Fruit fly (Drosophila melanogaster) whole organism, embryonic: ENCODE results near the gene CG42494.
A peak's percentile ranks its signal among the peaks of the same experiment; 100 is the strongest.

ENCODE experiments used
- Ada2b ChIP-seq: fragments of 200-800 bp; sonication (Bioruptor generic); IDR thresholded peaks from 2 replicates; pipeline ENCODE4 v1.3.6; 2022; ENCODE audit warnings: missing biosample characterization, missing genetic modification characterization
- BEAF-32 ChIP-seq: fragments of 200-800 bp; sonication (Bioruptor generic); optimal IDR thresholded peaks from 3 replicates; lab custom pipeline; 2017; ENCODE audit warnings: missing biosample characterization, missing genetic modification characterization, mild to moderate bottlenecking, moderate library complexity, missing genetic modification reagents
- Blimp-1 ChIP-seq: fragments of 200-800 bp; sonication (Bioruptor generic); optimal IDR thresholded peaks from 3 replicates; lab custom pipeline; 2018; ENCODE audit warnings: missing biosample characterization, missing genetic modification characterization, mild to moderate bottlenecking, moderate library complexity, missing genetic modification reagents
- CG10147 ChIP-seq: fragments of 200-800 bp; sonication (Bioruptor generic); optimal IDR thresholded peaks from 2 replicates; lab custom pipeline; 2019; ENCODE audit warnings: missing biosample characterization, mild to moderate bottlenecking, missing genetic modification characterization, moderate library complexity
- CG10979 ChIP-seq: fragments of 200-800 bp; sonication (Bioruptor generic); optimal IDR thresholded peaks from 2 replicates; lab custom pipeline; 2018; ENCODE audit warnings: missing biosample characterization, mild to moderate bottlenecking, missing genetic modification characterization, moderate library complexity
- CG12391 ChIP-seq: fragments of 200-800 bp; sonication (Bioruptor generic); optimal IDR thresholded peaks from 3 replicates; lab custom pipeline; 2018; ENCODE audit warnings: missing biosample characterization, mild to moderate bottlenecking, missing genetic modification characterization, moderate library complexity
- CG13424 ChIP-seq: fragments of 200-800 bp; sonication (Bioruptor generic); optimal IDR thresholded peaks from 2 replicates; lab custom pipeline; 2019; ENCODE audit warnings: missing biosample characterization, mild to moderate bottlenecking, missing genetic modification characterization, moderate library complexity
- CG14014 ChIP-seq: fragments of 200-800 bp; sonication (Bioruptor generic); IDR thresholded peaks from 2 replicates; pipeline ENCODE4 v1.3.6; 2022; ENCODE audit warnings: missing biosample characterization, missing genetic modification characterization
- CG14710 ChIP-seq: fragments of 200-800 bp; sonication (Bioruptor generic); optimal IDR thresholded peaks from 3 replicates; lab custom pipeline; 2019; ENCODE audit warnings: missing biosample characterization, mild to moderate bottlenecking, missing genetic modification characterization, moderate library complexity
- CG15514 ChIP-seq: fragments of 200-800 bp; sonication (Bioruptor generic); optimal IDR thresholded peaks from 3 replicates; lab custom pipeline; 2017; ENCODE audit warnings: missing biosample characterization, missing genetic modification characterization, mild to moderate bottlenecking, moderate library complexity, missing genetic modification reagents
- CG17361 ChIP-seq: fragments of 200-800 bp; sonication (Bioruptor generic); IDR thresholded peaks from 3 replicates; pipeline ENCODE4 v1.3.6; 2022; ENCODE audit warnings: missing biosample characterization, missing genetic modification characterization
- CG18262 ChIP-seq: fragments of 200-800 bp; optimal IDR thresholded peaks from 3 replicates; lab custom pipeline; 2019; ENCODE audit warnings: missing biosample characterization, mild to moderate bottlenecking, missing genetic modification characterization, moderate library complexity
- CG2120 ChIP-seq: fragments of 200-800 bp; sonication (Bioruptor generic); optimal IDR thresholded peaks from 3 replicates; lab custom pipeline; 2016; ENCODE audit warnings: missing biosample characterization, missing genetic modification characterization
- CG4617 ChIP-seq: fragments of 200-800 bp; sonication (Bioruptor generic); optimal IDR thresholded peaks from 3 replicates; lab custom pipeline; 2016; ENCODE audit warnings: missing biosample characterization, missing genetic modification characterization, borderline replicate concordance
- CG4730 ChIP-seq: fragments of 200-800 bp; sonication (Bioruptor generic); IDR thresholded peaks from 2 replicates; pipeline ENCODE4 v1.3.6; 2022; ENCODE audit warnings: missing biosample characterization, missing genetic modification characterization
- CG9932 ChIP-seq: fragments of 200-800 bp; sonication (Bioruptor generic); IDR thresholded peaks from 2 replicates; pipeline ENCODE4 v1.3.6; 2022; ENCODE audit warnings: missing biosample characterization, missing genetic modification characterization
- Camta ChIP-seq: fragments of 200-800 bp; sonication (Bioruptor generic); optimal IDR thresholded peaks from 2 replicates; lab custom pipeline; 2016; ENCODE audit warnings: missing biosample characterization, missing genetic modification characterization
- Chrac-16 ChIP-seq: fragments of 200-800 bp; sonication (Bioruptor generic); optimal IDR thresholded peaks from 3 replicates; lab custom pipeline; 2016; ENCODE audit warnings: missing biosample characterization, missing genetic modification characterization
- CkIIα-i1 ChIP-seq: fragments of 200-800 bp; sonication (Bioruptor generic); IDR thresholded peaks from 2 replicates; pipeline ENCODE4 v1.3.6; 2022; ENCODE audit warnings: missing biosample characterization, missing genetic modification characterization
- Dek ChIP-seq: fragments of 200-800 bp; sonication (Bioruptor generic); optimal IDR thresholded peaks from 3 replicates; lab custom pipeline; 2019; ENCODE audit warnings: missing biosample characterization, mild to moderate bottlenecking, missing genetic modification characterization, moderate library complexity
- Dp ChIP-seq: fragments of 200-800 bp; sonication (Bioruptor generic); optimal IDR thresholded peaks from 2 replicates; lab custom pipeline; 2018; ENCODE audit warnings: missing biosample characterization, mild to moderate bottlenecking, missing genetic modification characterization, moderate library complexity
- Elba2 ChIP-seq: fragments of 200-800 bp; sonication (Bioruptor generic); optimal IDR thresholded peaks from 3 replicates; lab custom pipeline; 2016; ENCODE audit warnings: missing biosample characterization, missing genetic modification characterization
- HmgD ChIP-seq: fragments of 200-800 bp; sonication (Bioruptor generic); optimal IDR thresholded peaks from 3 replicates; lab custom pipeline; 2016; ENCODE audit warnings: missing biosample characterization, missing genetic modification characterization
- Jarid2 ChIP-seq: fragments of 200-800 bp; sonication (Bioruptor generic); optimal IDR thresholded peaks from 3 replicates; lab custom pipeline; 2017; ENCODE audit warnings: mild to moderate bottlenecking, missing biosample characterization, missing genetic modification reagents, missing genetic modification characterization
- Lhr ChIP-seq: fragments of 200-800 bp; sonication (Bioruptor generic); optimal IDR thresholded peaks from 3 replicates; lab custom pipeline; 2017; ENCODE audit warnings: mild to moderate bottlenecking, missing biosample characterization, missing genetic modification reagents, missing genetic modification characterization
- Med ChIP-seq: fragments of 200-800 bp; sonication (Bioruptor generic); peaks from one replicate; lab custom pipeline; 2016; ENCODE audit warnings: missing biosample characterization, missing genetic modification characterization, mild to moderate bottlenecking, inconsistent platforms, moderate library complexity
- Myb ChIP-seq: fragments of 200-800 bp; sonication (Bioruptor generic); optimal IDR thresholded peaks from 2 replicates; lab custom pipeline; 2016; ENCODE audit warnings: missing biosample characterization, missing genetic modification characterization
- NC2β ChIP-seq: fragments of 200-800 bp; sonication (Bioruptor generic); optimal IDR thresholded peaks from 2 replicates; lab custom pipeline; 2016; ENCODE audit warnings: missing biosample characterization, missing genetic modification characterization
- Neu2 ChIP-seq: fragments of 200-800 bp; sonication (Bioruptor generic); optimal IDR thresholded peaks from 3 replicates; lab custom pipeline; 2016; ENCODE audit warnings: missing biosample characterization, missing genetic modification characterization, borderline replicate concordance
- NfI ChIP-seq: fragments of 200-800 bp; sonication (Bioruptor generic); optimal IDR thresholded peaks from 3 replicates; lab custom pipeline; 2018; ENCODE audit warnings: missing biosample characterization, mild to moderate bottlenecking, missing genetic modification characterization, moderate library complexity
- Oli ChIP-seq: fragments of 200-800 bp; sonication (Bioruptor generic); optimal IDR thresholded peaks from 2 replicates; lab custom pipeline; 2018; ENCODE audit warnings: missing biosample characterization, mild to moderate bottlenecking, missing genetic modification characterization, moderate library complexity
- Poxn ChIP-seq: fragments of 200-800 bp; sonication (Bioruptor generic); IDR thresholded peaks from 2 replicates; pipeline ENCODE4 v1.3.6; 2022; ENCODE audit warnings: missing biosample characterization, missing genetic modification characterization
- Rfx ChIP-seq: fragments of 200-800 bp; sonication (Bioruptor generic); IDR thresholded peaks from 2 replicates; pipeline ENCODE4 v1.3.6; 2022; ENCODE audit warnings: missing biosample characterization, missing genetic modification characterization
- Vsx1 ChIP-seq: fragments of 200-800 bp; sonication (Bioruptor generic); optimal IDR thresholded peaks from 2 replicates; lab custom pipeline; 2017; ENCODE audit warnings: missing biosample characterization, mild to moderate bottlenecking, missing genetic modification characterization, missing genetic modification reagents
- Xrp1 ChIP-seq: fragments of 200-800 bp; sonication (Bioruptor generic); IDR thresholded peaks from 2 replicates; pipeline ENCODE4 v1.3.6; 2022; ENCODE audit warnings: missing biosample characterization, missing genetic modification characterization
- ab ChIP-seq: fragments of 200-800 bp; sonication (Bioruptor generic); optimal IDR thresholded peaks from 2 replicates; lab custom pipeline; 2016; ENCODE audit warnings: missing biosample characterization, missing genetic modification characterization
- amos ChIP-seq: fragments of 200-800 bp; sonication (Bioruptor generic); IDR thresholded peaks from 2 replicates; pipeline ENCODE4 v1.3.6; 2022; ENCODE audit warnings: missing biosample characterization, missing genetic modification characterization; ENCODE audit not compliant: partially characterized antibody
- ato ChIP-seq: fragments of 200-800 bp; sonication (Bioruptor generic); IDR thresholded peaks from 2 replicates; pipeline ENCODE4 v1.3.6; 2022; ENCODE audit warnings: missing biosample characterization, missing genetic modification characterization; ENCODE audit not compliant: partially characterized antibody
- chm ChIP-seq: fragments of 200-800 bp; sonication (Bioruptor generic); IDR thresholded peaks from 2 replicates; pipeline ENCODE4 v1.3.6; 2022; ENCODE audit warnings: missing biosample characterization, missing genetic modification characterization
- fu2 ChIP-seq: fragments of 200-800 bp; sonication (Bioruptor generic); optimal IDR thresholded peaks from 2 replicates; lab custom pipeline; 2016; ENCODE audit warnings: missing biosample characterization, missing genetic modification characterization
- gfzf ChIP-seq: fragments of 200-800 bp; sonication (Bioruptor generic); optimal IDR thresholded peaks from 2 replicates; lab custom pipeline; 2016; ENCODE audit warnings: missing biosample characterization, mild to moderate bottlenecking, missing genetic modification characterization, moderate library complexity
- ind ChIP-seq: fragments of 200-800 bp; sonication (Bioruptor generic); optimal IDR thresholded peaks from 3 replicates; lab custom pipeline; 2016; ENCODE audit warnings: missing biosample characterization, missing genetic modification characterization
- kni ChIP-seq: fragments of 200-800 bp; sonication (Bioruptor generic); optimal IDR thresholded peaks from 3 replicates; lab custom pipeline; 2017; ENCODE audit warnings: mild to moderate bottlenecking, missing biosample characterization, missing genetic modification reagents, missing genetic modification characterization
- mam ChIP-seq: fragments of 200-800 bp; sonication (Bioruptor generic); optimal IDR thresholded peaks from 3 replicates; lab custom pipeline; 2016; ENCODE audit warnings: missing biosample characterization, missing genetic modification characterization
- phol ChIP-seq: fragments of 200-800 bp; sonication (Bioruptor generic); optimal IDR thresholded peaks from 3 replicates; lab custom pipeline; 2018; ENCODE audit warnings: missing biosample characterization, mild to moderate bottlenecking, missing genetic modification characterization, moderate library complexity
- scrt ChIP-seq: fragments of 200-800 bp; sonication (Bioruptor generic); optimal IDR thresholded peaks from 2 replicates; lab custom pipeline; 2018; ENCODE audit warnings: missing biosample characterization, mild to moderate bottlenecking, missing genetic modification characterization, moderate library complexity
- slp2 ChIP-seq: fragments of 200-800 bp; sonication (Bioruptor generic); optimal IDR thresholded peaks from 2 replicates; lab custom pipeline; 2016; ENCODE audit warnings: missing biosample characterization, missing genetic modification characterization
- sug ChIP-seq: fragments of 200-800 bp; optimal IDR thresholded peaks from 2 replicates; lab custom pipeline; 2019; ENCODE audit warnings: missing biosample characterization, mild to moderate bottlenecking, missing genetic modification characterization, moderate library complexity
- trem ChIP-seq: fragments of 200-800 bp; optimal IDR thresholded peaks from 3 replicates; lab custom pipeline; 2019; ENCODE audit warnings: missing biosample characterization, mild to moderate bottlenecking, missing genetic modification characterization, moderate library complexity
- unc-4 ChIP-seq: fragments of 200-800 bp; sonication (Bioruptor generic); IDR thresholded peaks from 2 replicates; pipeline ENCODE4 v1.3.6; 2022; ENCODE audit warnings: missing biosample characterization, missing genetic modification characterization; ENCODE audit not compliant: partially characterized antibody

The CG42494 gene

DNA sequence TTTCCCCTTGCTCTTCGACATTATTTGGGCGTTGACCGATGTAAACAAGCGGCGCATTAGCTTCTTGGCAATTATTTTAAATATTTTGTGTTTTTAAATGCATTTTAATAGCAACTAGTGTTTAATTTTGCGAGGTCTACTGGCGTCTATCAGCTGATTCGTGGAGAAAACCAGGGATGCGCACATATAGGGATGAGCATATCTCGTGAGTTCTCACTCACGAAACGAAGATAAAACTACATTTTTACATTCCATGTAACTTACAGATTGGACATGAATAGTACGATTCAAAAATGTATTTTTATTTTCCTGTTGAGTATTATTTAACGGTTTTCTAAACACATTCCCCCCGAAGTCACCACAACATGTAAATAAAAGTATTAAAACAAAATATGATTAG lies 13.3 kb downstream of the CG42494 start, which contains the start of gene CG14966 (continued):
- peak; percentile 33 for TF ChIP-seq fu2
- peak; percentile 83 for TF ChIP-seq CG15514 (GFP tag; lab: Kevin White, UChicago)
- TF ChIP-seq Poxn (GFP tag; lab: Robert Waterston, UW): no peak
- TF ChIP-seq Vsx1 (GFP tag; lab: Kevin White, UChicago): no peak
- peak; percentile 4 for TF ChIP-seq Chrac-16
- TF ChIP-seq mam (GFP tag; lab: Kevin White, UChicago): peak; percentile 62
- TF ChIP-seq CG14710 (tag; lab: Kevin White, UChicago): peak; percentile 57
- peak; percentile 7 for TF ChIP-seq CG18262
- TF ChIP-seq CG2120: peak; percentile 66
- TF ChIP-seq ato (GFP tag; lab: Robert Waterston, UW): peak; percentile 56
- TF ChIP-seq gfzf (GFP tag; lab: Kevin White, UChicago): peak; percentile 42
- no peak for TF ChIP-seq Blimp-1 (GFP tag; lab: Kevin White, UChicago)
- TF ChIP-seq slp2: no peak
- TF ChIP-seq BEAF-32 (GFP tag; lab: Kevin White, UChicago): peak; percentile 90
- peak; percentile 76 for TF ChIP-seq trem (tag; lab: Kevin White, UChicago)
- no peak for TF ChIP-seq CG4730 (GFP tag; lab: Robert Waterston, UW)
- peak; percentile 33 for TF ChIP-seq CG12391 (tag; lab: Kevin White, UChicago)
- TF ChIP-seq CkIIα-i1: no peak
- TF ChIP-seq ab: no peak
- peak; percentile 89 for TF ChIP-seq Med (GFP tag; lab: Kevin White, UChicago)
- TF ChIP-seq Camta (GFP tag; lab: Kevin White, UChicago): peak; percentile 0
- TF ChIP-seq CG17361 (GFP tag; lab: Robert Waterston, UW): 0 out of 3 replicates have a peak, but pooled peaks have one; percentile 24
- TF ChIP-seq amos: peak; percentile 94
- peak; percentile 44 for TF ChIP-seq HmgD
- no peak for TF ChIP-seq Neu2 (GFP tag; lab: Kevin White, UChicago)
- 0 out of 2 replicates have a peak, but pooled peaks have one; percentile 28 for TF ChIP-seq Ada2b
- peak; percentile 30; the same call in 1 of the 2 replicates for TF ChIP-seq chm (GFP tag; lab: Robert Waterston, UW)
- TF ChIP-seq scrt (GFP tag; lab: Kevin White, UChicago): peak; percentile 96
- peak; percentile 20 for TF ChIP-seq kni (GFP tag; lab: Kevin White, UChicago)
- peak; percentile 1 for TF ChIP-seq CG10979 (tag; lab: Kevin White, UChicago)
- peak; percentile 57; the same call in 1 of the 2 replicates for TF ChIP-seq CG14014 (GFP tag; lab: Robert Waterston, UW)
- peak; percentile 95 for TF ChIP-seq Myb
- TF ChIP-seq unc-4 (GFP tag; lab: Robert Waterston, UW): peak; percentile 91
- TF ChIP-seq Jarid2: no peak
- TF ChIP-seq NfI (GFP tag; lab: Kevin White, UChicago): no peak
- TF ChIP-seq NC2β (GFP tag; lab: Kevin White, UChicago): peak; percentile 11
- peak; percentile 19 for TF ChIP-seq ind
- TF ChIP-seq Oli (tag; lab: Kevin White, UChicago): no peak
- TF ChIP-seq sug (tag; lab: Kevin White, UChicago): peak; percentile 50
- TF ChIP-seq phol (tag; lab: Kevin White, UChicago): peak; percentile 35
- no peak for TF ChIP-seq Elba2 (GFP tag; lab: Kevin White, UChicago)
- TF ChIP-seq Dp (GFP tag; lab: Kevin White, UChicago): peak; percentile 42
- peak; percentile 78 for TF ChIP-seq CG9932 (GFP tag; lab: Robert Waterston, UW)
- TF ChIP-seq Xrp1 (GFP tag; lab: Robert Waterston, UW): no peak
- TF ChIP-seq CG10147: peak; percentile 5
- TF ChIP-seq Dek (tag; lab: Kevin White, UChicago): peak; percentile 53
- TF ChIP-seq Lhr (GFP tag; lab: Kevin White, UChicago): no peak
- TF ChIP-seq CG4617: peak; percentile 7
- peak; percentile 31 for TF ChIP-seq CG13424
- peak; percentile 73 for TF ChIP-seq Rfx (GFP tag; lab: Robert Waterston, UW)
